Worm (Caenorhabditis elegans) whole organism, L4 larva: Measurements from ENCODE around the gene toca-1.

ENCODE experiments used
- D1046.2 ChIP-seq: fragments of 200-800 bp; sonication (Bioruptor generic); IDR thresholded peaks from 2 replicates; pipeline ENCODE4 v1.3.6; 2022; ENCODE audit warnings: missing genetic modification characterization, missing compliant biosample characterization
- F26F4.8 ChIP-seq: fragments of 200-800 bp; sonication (Bioruptor generic); conservative IDR thresholded peaks from 2 replicates; pipeline ENCODE4 v1.3.6; 2022; ENCODE audit warnings: missing genetic modification characterization, missing compliant biosample characterization
- Y5F2A.4 ChIP-seq: fragments of 200-800 bp; sonication (Bioruptor generic); optimal IDR thresholded peaks from 2 replicates; lab custom pipeline; 2018; ENCODE audit warnings: mild to moderate bottlenecking, missing genetic modification characterization, missing compliant biosample characterization
- Y75B8A.6 ChIP-seq: fragments of 200-800 bp; sonication (Bioruptor generic); IDR thresholded peaks from 2 replicates; pipeline ENCODE4 v1.3.6; 2022; ENCODE audit warnings: missing genetic modification reagents, missing genetic modification characterization, missing compliant biosample characterization
- ZK337.2 ChIP-seq: fragments of 200-800 bp; sonication (Bioruptor generic); IDR thresholded peaks from 2 replicates; pipeline ENCODE4 v1.3.6; 2022; ENCODE audit warnings: missing genetic modification reagents, missing genetic modification characterization, missing compliant biosample characterization
- ZK546.5 ChIP-seq, 2 experiments: sonication (generic microtip); optimal IDR thresholded peaks; 2 replicates each; lab custom pipeline; 2017; ENCODE audit warnings: missing biosample characterization in 2 of 2, missing genetic modification characterization in 2 of 2
- aha-1 ChIP-seq: fragments of 150-350 bp; peaks from one replicate; lab custom pipeline; 2014; ENCODE audit warnings: missing biosample characterization, missing genetic modification characterization
- aly-2 ChIP-seq: sonication (generic microtip); optimal IDR thresholded peaks from 2 replicates; lab custom pipeline; 2018; ENCODE audit warnings: missing biosample characterization, missing genetic modification characterization
- arid-1 ChIP-seq: fragments of 200-800 bp; sonication (Bioruptor generic); conservative IDR thresholded peaks from 2 replicates; pipeline ENCODE4 v1.3.6; 2022; ENCODE audit warnings: missing genetic modification reagents, missing genetic modification characterization, missing compliant biosample characterization
- ctbp-1 ChIP-seq: fragments of 200-800 bp; sonication (Bioruptor generic); IDR thresholded peaks from 2 replicates; pipeline ENCODE4 v1.3.6; 2022; ENCODE audit warnings: missing genetic modification reagents, missing genetic modification characterization, missing compliant biosample characterization
- daf-12 ChIP-seq: fragments of 150-350 bp; optimal IDR thresholded peaks from 2 replicates; lab custom pipeline; 2014; ENCODE audit warnings: missing biosample characterization, missing genetic modification reagents, missing genetic modification characterization
- dmd-6 ChIP-seq: fragments of 200-800 bp; sonication (Bioruptor generic); IDR thresholded peaks from 2 replicates; pipeline ENCODE4 v1.3.6; 2022; ENCODE audit warnings: missing genetic modification reagents, missing genetic modification characterization, missing compliant biosample characterization
- dpl-1 ChIP-seq: fragments of 150-350 bp; optimal IDR thresholded peaks from 2 replicates; lab custom pipeline; 2014; ENCODE audit warnings: missing biosample characterization, missing genetic modification reagents, missing genetic modification characterization
- dve-1 ChIP-seq: sonication (generic microtip); optimal IDR thresholded peaks from 2 replicates; lab custom pipeline; 2017; ENCODE audit warnings: antibody characterized with exemption, mild to moderate bottlenecking, missing genetic modification characterization, missing compliant biosample characterization; ENCODE audit not compliant: insufficient read depth
- egl-27 ChIP-seq: sonication (generic microtip); optimal IDR thresholded peaks from 3 replicates; lab custom pipeline; 2017; ENCODE audit warnings: missing biosample characterization, missing genetic modification reagents, missing genetic modification characterization
- egl-43 ChIP-seq: fragments of 200-800 bp; sonication (Bioruptor generic); IDR thresholded peaks from 2 replicates; pipeline ENCODE4 v1.3.6; 2022; ENCODE audit warnings: missing genetic modification reagents, missing genetic modification characterization, missing compliant biosample characterization
- fkh-10 ChIP-seq: fragments of 150-350 bp; optimal IDR thresholded peaks from 2 replicates; lab custom pipeline; 2014; ENCODE audit warnings: missing biosample characterization, missing genetic modification reagents, missing genetic modification characterization
- mxl-2 ChIP-seq: fragments of 200-800 bp; sonication (Bioruptor generic); conservative IDR thresholded peaks from 2 replicates; pipeline ENCODE4 v1.3.6; 2022; ENCODE audit warnings: missing genetic modification reagents, missing genetic modification characterization, missing compliant biosample characterization
- nhr-11 ChIP-seq: fragments of 150-350 bp; optimal IDR thresholded peaks from 2 replicates; lab custom pipeline; 2014; ENCODE audit warnings: missing biosample characterization, missing genetic modification characterization
- nhr-28 ChIP-seq: fragments of 150-350 bp; optimal IDR thresholded peaks from 2 replicates; lab custom pipeline; 2014; ENCODE audit warnings: missing biosample characterization, missing genetic modification characterization
- nhr-41 ChIP-seq: fragments of 200-800 bp; sonication (Bioruptor generic); IDR thresholded peaks from 2 replicates; pipeline ENCODE4 v1.3.6; 2022; ENCODE audit warnings: missing genetic modification reagents, missing genetic modification characterization, missing compliant biosample characterization
- nhr-77 ChIP-seq: fragments of 150-350 bp; optimal IDR thresholded peaks from 2 replicates; lab custom pipeline; 2014; ENCODE audit warnings: missing biosample characterization, missing genetic modification characterization
- pqm-1 ChIP-seq: sonication (generic microtip); optimal IDR thresholded peaks from 2 replicates; lab custom pipeline; 2017; ENCODE audit warnings: missing biosample characterization, missing genetic modification characterization
- set-16 ChIP-seq: fragments of 200-800 bp; sonication (Bioruptor generic); IDR thresholded peaks from 2 replicates; pipeline ENCODE4 v1.3.6; 2022; ENCODE audit warnings: missing genetic modification reagents, missing genetic modification characterization, missing compliant biosample characterization
- snpc-4 ChIP-seq: fragments of 150-350 bp; optimal IDR thresholded peaks from 2 replicates; lab custom pipeline; 2014; ENCODE audit warnings: missing biosample characterization, missing genetic modification characterization
- tra-1 ChIP-seq: fragments of 200-800 bp; sonication (Bioruptor generic); IDR thresholded peaks from 2 replicates; pipeline ENCODE4 v1.3.6; 2022; ENCODE audit warnings: missing genetic modification reagents, missing genetic modification characterization, missing compliant biosample characterization
- unc-62 ChIP-seq, 3 experiments: fragments of 150-350 bp in 1 of 3; sonication (generic microtip); optimal IDR thresholded peaks in 2 of 3; peaks in 1 of 3; 1 replicate in 1 of 3; 2 replicates in 2 of 3; lab custom pipeline; 2014 to 2017; ENCODE audit warnings: missing biosample characterization in 3 of 3, missing genetic modification characterization in 3 of 3, missing genetic modification reagents in 3 of 3, missing genotype in 1 of 3
- zfp-2 ChIP-seq: sonication (generic microtip); optimal IDR thresholded peaks from 2 replicates; lab custom pipeline; 2016; ENCODE audit warnings: mild to moderate bottlenecking, missing genetic modification characterization, missing compliant biosample characterization
- ztf-7 ChIP-seq: fragments of 150-350 bp; optimal IDR thresholded peaks from 2 replicates; lab custom pipeline; 2014; ENCODE audit warnings: missing biosample characterization, missing genetic modification characterization

Gene toca-1

ce11 chrX:1521387-1521786, at the start of gene toca-1:
Gene toca-1, minus strand, starts transcription at chrX:1521487.
- TF ChIP-seq ZK546.5 (tag; optimal IDR thresholded peaks at IDR 0.05; lab: Kevin White, UChicago) = no peak

- TF ChIP-seq ZK337.2 (GFP tag; lab: Robert Waterston, UW) (no peak), Y75B8A.6 (GFP tag; lab: Robert Waterston, UW) (no peak), aha-1 (tag; lab: Kevin White, UChicago) (peak; percentile 4), egl-27 (tag; lab: Kevin White, UChicago) (no peak), snpc-4 (tag; lab: Kevin White, UChicago) (no peak)
- TF ChIP-seq, all 104 proteins: peak for 1
Observed at ce11 chrX:1568377-1568776, 47.1 kb upstream of the toca-1 start, which contains the start of gene H02F09.3. Gene H02F09.3, plus strand, starts transcription at chrX:1568677.

- TF ChIP-seq aha-1 (tag; lab: Kevin White, UChicago) (peak; percentile 90), arid-1 (GFP tag; lab: Robert Waterston, UW) (no peak)
Observed at ce11 chrX:1556917-1557316, 35.6 kb upstream of the toca-1 start.

- TF ChIP-seq set-16 (GFP tag; lab: Robert Waterston, UW) (peak; percentile 55), unc-62 (GFP tag; optimal IDR thresholded peaks at IDR 0.05 in 1 of 2; lab: Kevin White, UChicago) (peak in 1 of 2 experiments; percentile 65), unc-62 (tag; optimal IDR thresholded peaks at IDR 0.05; lab: Kevin White, UChicago) (no peak), nhr-11 (tag; lab: Kevin White, UChicago) (no peak)
Observed at ce11 chrX:1549095-1549494, 27.8 kb upstream of the toca-1 start.

- TF ChIP-seq D1046.2 = 0 out of 2 replicates have a peak, but pooled peaks have one; percentile 39
- TF ChIP-seq F26F4.8 (GFP tag; lab: Robert Waterston, UW) = 0 out of 2 replicates have a peak, but pooled peaks have one; percentile 35
- TF ChIP-seq set-16 (GFP tag; lab: Robert Waterston, UW) = peak; percentile 92
Observed at ce11 chrX:1548471-1548870, 27.2 kb upstream of the toca-1 start.

- TF ChIP-seq fkh-10 (GFP tag; lab: Kevin White, UChicago) (no peak), Y5F2A.4 (GFP tag; lab: Kevin White, UChicago) (no peak), ctbp-1 (GFP tag; lab: Robert Waterston, UW) (no peak), aly-2 (no peak), pqm-1 (tag; lab: Kevin White, UChicago) (peak; percentile 69), F26F4.8 (GFP tag; lab: Robert Waterston, UW) (no peak), unc-62 (GFP tag; optimal IDR thresholded peaks at IDR 0.05 in 1 of 2; lab: Kevin White, UChicago) (peak in 1 of 2 experiments; percentile 27), unc-62 (tag; optimal IDR thresholded peaks at IDR 0.05; lab: Kevin White, UChicago) (no peak), zfp-2 (no peak), ztf-7 (tag; lab: Kevin White, UChicago) (no peak), dve-1 (tag; lab: Kevin White, UChicago) (no peak), tra-1 (GFP tag; lab: Robert Waterston, UW) (no peak), dpl-1 (GFP tag; lab: Kevin White, UChicago) (no peak), nhr-28 (tag; lab: Kevin White, UChicago) (peak; percentile 22), egl-43 (GFP tag; lab: Robert Waterston, UW) (no peak), dmd-6 (GFP tag; lab: Robert Waterston, UW) (peak; percentile 40), daf-12 (tag; lab: Kevin White, UChicago) (no peak), nhr-41 (GFP tag; lab: Robert Waterston, UW) (no peak), mxl-2 (GFP tag; lab: Robert Waterston, UW) (no peak), nhr-77 (tag; lab: Kevin White, UChicago) (no peak)
Observed at ce11 chrX:1546878-1547555, 25.7 kb upstream of the toca-1 start, which contains the start of gene K06A9.1. Gene K06A9.1, plus strand, starts transcription at chrX:1547505.
